Worm (Caenorhabditis elegans): ENCODE data around the gene Y60A9A.1.

The Y60A9A.1 gene

DNA sequence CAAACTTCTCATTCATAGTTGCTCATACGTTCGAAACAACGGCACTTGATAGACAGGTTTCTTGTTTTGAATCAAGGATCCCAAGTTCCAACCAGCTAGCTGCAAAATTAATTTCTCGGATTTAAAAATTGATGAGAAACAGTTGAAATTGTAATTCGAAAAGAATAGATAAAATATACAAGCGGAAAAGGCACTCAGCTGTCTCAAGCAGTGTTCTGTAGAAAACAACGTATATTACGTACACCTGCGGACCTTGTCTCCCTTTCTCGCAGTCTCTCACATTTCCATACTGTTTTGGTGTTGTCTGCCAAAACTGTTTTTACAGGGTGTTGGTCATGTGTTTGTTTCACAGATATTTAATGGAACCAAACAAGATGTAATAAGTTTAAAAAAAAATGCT, 38.6 kb upstream of the Y60A9A.1 start, which contains the start of gene F23D12.10:
F23D12.10 (minus strand) TSS at position 101 of the 400 bp plus-strand sequence.
- no peak for TF ChIP-seq ceh-9 (tag; optimal IDR thresholded peaks at IDR 0.05)
- no peak for TF ChIP-seq unc-62 (GFP tag; optimal IDR thresholded peaks at IDR 0.05)
- TF ChIP-seq nhr-76 (tag; optimal IDR thresholded peaks at IDR 0.05): no peak
- TF ChIP-seq ama-1 (optimal IDR thresholded peaks at IDR 0.05): no peak
- TF ChIP-seq fos-1 (tag; optimal IDR thresholded peaks at IDR 0.05): no peak
- no peak for TF ChIP-seq pqm-1 (tag; optimal IDR thresholded peaks at IDR 0.05)
- TF ChIP-seq nhr-25 (tag; optimal IDR thresholded peaks at IDR 0.05): no peak
- TF ChIP-seq elt-3 (tag; optimal IDR thresholded peaks at IDR 0.05): no peak
- TF ChIP-seq ceh-28 (tag; optimal IDR thresholded peaks at IDR 0.05): no peak
- no peak for TF ChIP-seq hmg-11 (tag; optimal IDR thresholded peaks at IDR 0.05)
- no peak for TF ChIP-seq aly-2 (tag; optimal IDR thresholded peaks at IDR 0.05)
- TF ChIP-seq elt-2 (tag; optimal IDR thresholded peaks at IDR 0.05): no peak
- no peak for TF ChIP-seq nhr-23 (tag; optimal IDR thresholded peaks at IDR 0.05)
- no peak for TF ChIP-seq egl-27 (tag; optimal IDR thresholded peaks at IDR 0.05)
- TF ChIP-seq daf-12 (tag; optimal IDR thresholded peaks at IDR 0.05): no peak
- TF ChIP-seq mdl-1 (tag; optimal IDR thresholded peaks at IDR 0.05): no peak
- no peak for TF ChIP-seq ZK546.5 (tag; optimal IDR thresholded peaks at IDR 0.05)
- no peak for TF ChIP-seq ztf-4 (tag; optimal IDR thresholded peaks at IDR 0.05)
- no peak for TF ChIP-seq snpc-4 (tag; optimal IDR thresholded peaks at IDR 0.05)

DNA sequence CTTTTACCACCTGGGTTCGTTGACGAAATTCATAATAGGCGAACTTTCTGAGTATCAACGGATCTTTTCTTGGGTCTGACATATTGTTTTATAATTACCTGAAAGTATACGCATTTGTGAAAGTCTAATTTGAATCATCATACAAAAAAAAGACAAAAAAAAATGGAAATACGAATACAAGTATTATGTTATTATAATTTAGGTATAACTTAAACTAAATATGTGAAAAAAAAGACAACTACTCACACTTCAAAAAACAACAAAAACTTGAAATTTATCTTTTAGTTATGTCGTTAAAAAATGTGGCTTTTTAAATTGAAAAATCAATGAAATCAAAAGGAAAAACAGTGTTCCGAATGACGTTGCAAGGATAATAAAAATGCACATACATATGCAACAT, 35.7 kb upstream of the Y60A9A.1 start, which contains the start of gene fbxa-179:
fbxa-179 (minus strand) TSS at position 101 of the 400 bp plus-strand sequence.
- TF ChIP-seq ZK546.5 (tag; optimal IDR thresholded peaks at IDR 0.05): no peak
- no peak for TF ChIP-seq nhr-237 (tag; optimal IDR thresholded peaks at IDR 0.05)
- TF ChIP-seq nhr-43 (tag; optimal IDR thresholded peaks at IDR 0.05; ENCODE audit: poor library complexity, severe bottlenecking): no peak

DNA sequence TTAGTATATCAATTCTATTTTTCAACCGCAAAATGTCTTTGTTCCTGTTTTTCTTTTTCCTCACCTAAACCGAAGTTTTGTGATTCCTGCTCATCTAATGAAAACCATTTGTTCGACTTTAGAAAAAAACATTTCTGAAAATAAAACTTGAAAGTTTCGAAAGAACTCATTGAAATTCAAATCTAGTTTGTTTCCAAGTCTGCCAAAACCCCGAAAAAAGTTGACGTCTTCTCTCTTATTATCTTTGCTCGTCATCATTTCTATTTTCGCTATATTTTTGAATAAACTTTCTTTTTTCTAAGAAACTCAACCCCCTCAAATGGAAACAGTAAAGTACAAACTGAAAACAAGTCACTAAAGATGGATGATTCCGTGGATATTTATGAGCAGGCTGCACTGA, 28.7 kb upstream of the Y60A9A.1 start, which contains the start of gene frpr-17:
frpr-17 (plus strand) TSS at position 301 of the 400 bp plus-strand sequence.
- no peak for TF ChIP-seq elt-2 (tag; optimal IDR thresholded peaks at IDR 0.05)
- no peak for TF ChIP-seq nhr-67 (tag; optimal IDR thresholded peaks at IDR 0.05)
- no peak for TF ChIP-seq mdl-1 (tag; optimal IDR thresholded peaks at IDR 0.05)
- no peak for TF ChIP-seq sea-2 (GFP tag; optimal IDR thresholded peaks at IDR 0.05)

DNA sequence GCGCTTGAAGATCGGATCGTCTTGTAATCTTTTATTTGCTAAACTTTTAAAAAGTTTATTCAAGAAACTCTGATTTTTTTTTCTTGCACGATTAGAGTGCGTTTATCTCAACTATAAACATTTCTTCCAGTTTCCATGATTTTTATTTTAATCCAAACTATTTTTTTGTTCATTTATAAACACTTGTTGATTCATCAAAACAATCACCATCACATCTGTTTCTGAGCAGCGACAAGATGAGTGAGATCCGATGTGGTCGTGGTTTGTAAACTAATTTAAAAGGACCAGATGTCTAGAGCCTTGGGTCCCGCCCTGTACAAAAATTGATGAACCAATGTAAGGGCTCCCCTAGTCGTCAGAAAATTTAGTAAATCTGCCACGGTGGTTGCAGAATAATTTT, 24.2 kb upstream of the Y60A9A.1 start:
- TF ChIP-seq ceh-82 (tag; optimal IDR thresholded peaks at IDR 0.05) (no peak), ZK546.5 (tag; optimal IDR thresholded peaks at IDR 0.05) (no peak), eor-1 (tag; optimal IDR thresholded peaks at IDR 0.05) (no peak), unc-39 (tag; optimal IDR thresholded peaks at IDR 0.05) (no peak), elt-3 (tag; optimal IDR thresholded peaks at IDR 0.05) (no peak), R02D3.7 (tag; optimal IDR thresholded peaks at IDR 0.05) (no peak), ztf-11 (tag; optimal IDR thresholded peaks at IDR 0.05) (no peak), egl-27 (tag; optimal IDR thresholded peaks at IDR 0.05) (no peak), snpc-4 (tag; optimal IDR thresholded peaks at IDR 0.05) (no peak), nhr-12 (tag; optimal IDR thresholded peaks at IDR 0.05) (no peak), fkh-2 (tag; optimal IDR thresholded peaks at IDR 0.05) (no peak), mml-1 (tag; optimal IDR thresholded peaks at IDR 0.05) (no peak), zag-1 (tag; optimal IDR thresholded peaks at IDR 0.05) (no peak), pqm-1 (tag; optimal IDR thresholded peaks at IDR 0.05) (no peak), nhr-23 (tag; optimal IDR thresholded peaks at IDR 0.05) (no peak), nhr-76 (tag; optimal IDR thresholded peaks at IDR 0.05) (no peak), sea-2 (GFP tag; optimal IDR thresholded peaks at IDR 0.05) (no peak), tbx-2 (tag; optimal IDR thresholded peaks at IDR 0.05) (no peak)

DNA sequence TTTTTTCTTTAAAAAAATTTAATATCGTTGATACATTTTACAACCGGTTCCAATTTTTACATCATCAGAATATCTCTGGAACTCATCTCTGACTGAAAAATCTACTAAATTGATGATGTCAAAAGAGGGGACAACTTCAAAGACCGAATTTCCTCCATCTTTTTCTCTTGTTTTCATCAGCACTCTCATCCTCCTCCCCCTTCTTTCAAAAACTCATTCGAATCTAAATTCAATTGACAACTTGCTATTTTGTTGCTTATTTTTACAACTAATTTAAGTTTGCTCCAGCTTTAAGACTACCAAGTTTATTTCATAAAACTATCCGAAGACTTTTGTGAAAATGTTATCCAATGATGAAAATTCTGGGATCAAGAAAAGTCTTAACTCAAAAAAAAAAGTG, 22.0 kb upstream of the Y60A9A.1 start:
- TF ChIP-seq fos-1 (tag; optimal IDR thresholded peaks at IDR 0.05): no peak
- TF ChIP-seq nhr-67 (tag; optimal IDR thresholded peaks at IDR 0.05): no peak
- no peak for TF ChIP-seq elt-3 (tag; optimal IDR thresholded peaks at IDR 0.05)
- TF ChIP-seq lin-15B (tag; optimal IDR thresholded peaks at IDR 0.05): no peak

DNA sequence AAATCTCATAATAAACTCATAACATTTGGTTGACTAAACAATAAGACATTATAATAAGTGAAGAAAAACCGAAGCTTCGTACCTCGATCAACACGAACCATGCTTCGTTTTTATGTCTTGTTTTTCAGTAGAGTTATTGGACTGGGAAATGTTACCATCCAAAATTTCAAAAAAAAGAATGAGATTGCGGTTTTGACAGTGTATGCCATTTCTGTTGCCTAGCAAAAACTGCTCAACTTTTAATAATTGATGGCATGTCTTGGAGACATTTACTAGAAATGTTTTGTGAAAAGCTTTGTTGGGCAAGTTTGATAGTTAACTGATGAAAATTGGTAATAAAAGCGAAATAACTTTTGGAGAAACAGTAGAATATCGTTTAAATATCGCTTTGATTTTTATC, 18.2 kb upstream of the Y60A9A.1 start, which contains the start of gene Y60A9.1:
Y60A9.1 (minus strand) TSS at position 101 of the 400 bp plus-strand sequence.
- no peak for TF ChIP-seq aly-2 (tag; optimal IDR thresholded peaks at IDR 0.05)
- no peak for TF ChIP-seq lin-39 (tag; optimal IDR thresholded peaks at IDR 0.05)
- no peak for TF ChIP-seq snpc-4 (tag; optimal IDR thresholded peaks at IDR 0.05)
- TF ChIP-seq R02D3.7 (tag; optimal IDR thresholded peaks at IDR 0.05): no peak
- TF ChIP-seq pha-4 (tag; optimal IDR thresholded peaks at IDR 0.05): no peak
- TF ChIP-seq lsy-12 (tag; optimal IDR thresholded peaks at IDR 0.05): no peak
